ENCODE assay signal across 1 fruit fly cellular context in genomic region chr3R:19644094-19644900, dm6.
TF ChIP-seq lines count a peak whose summit lies in the region.

Vha13 (minus strand) TSS chr3R:19644386.

TF ChIP-seq in whole organism, embryonic, 481 proteins besides CTCF, POLR2A, EP300 and RAD21 (continued from another document and continues in another):
- TF ChIP-seq CG13287 (GFP tag; IDR thresholded peaks at IDR 0.05; lab: Robert Waterston, UW; ENCODE audit: partially characterized antibody) (peak; percentile 18), Nf-YA (GFP tag; IDR thresholded peaks at IDR 0.05; lab: Robert Waterston, UW) (no peak), Dref (GFP tag; IDR thresholded peaks at IDR 0.05; lab: Robert Waterston, UW) (peak; percentile 80), B-H1 (GFP tag; IDR thresholded peaks at IDR 0.05; lab: Robert Waterston, UW) (no peak), CG8089 (GFP tag; optimal IDR thresholded peaks at IDR 0.05; lab: Kevin White, UChicago) (peak; percentile 25), CG7357 (GFP tag; IDR thresholded peaks at IDR 0.05; lab: Robert Waterston, UW) (0 out of 3 replicates have a peak, but pooled peaks have one; percentile 26), Mad (GFP tag; optimal IDR thresholded peaks at IDR 0.05; lab: Kevin White, UChicago) (no peak), Gug (GFP tag; IDR thresholded peaks at IDR 0.05; lab: Robert Waterston, UW) (peak; percentile 82), trh (GFP tag; optimal IDR thresholded peaks at IDR 0.05; lab: Kevin White, UChicago) (no peak), HLH54F (GFP tag; optimal IDR thresholded peaks at IDR 0.05; lab: Kevin White, UChicago) (peak; percentile 35), da (GFP tag; optimal IDR thresholded peaks at IDR 0.05; lab: Kevin White, UChicago) (no peak), peb (GFP tag; IDR thresholded peaks at IDR 0.05; lab: Robert Waterston, UW) (peak; percentile 36; the same call in 1 of the 2 replicates), CG6654 (GFP tag; optimal IDR thresholded peaks at IDR 0.05; lab: Kevin White, UChicago) (no peak), CG31388 (GFP tag; optimal IDR thresholded peaks at IDR 0.05; lab: Kevin White, UChicago) (no peak), CG5180 (GFP tag; optimal IDR thresholded peaks at IDR 0.05; lab: Kevin White, UChicago) (no peak), E2f1 (GFP tag; IDR thresholded peaks at IDR 0.05; lab: Robert Waterston, UW) (peak; percentile 36; the same call in 1 of the 2 replicates), gce (GFP tag; IDR thresholded peaks at IDR 0.05; lab: Robert Waterston, UW) (no peak), CG11723 (GFP tag; optimal IDR thresholded peaks at IDR 0.05; lab: Kevin White, UChicago) (no peak), CG3281 (GFP tag; optimal IDR thresholded peaks at IDR 0.05; lab: Kevin White, UChicago) (peak; percentile 33), corto (GFP tag; optimal IDR thresholded peaks at IDR 0.05; lab: Kevin White, UChicago) (no peak), Hmr (GFP tag; optimal IDR thresholded peaks at IDR 0.05; lab: Kevin White, UChicago) (peak; percentile 47), CG1792 (GFP tag; optimal IDR thresholded peaks at IDR 0.05; lab: Kevin White, UChicago) (no peak), CG31441 (GFP tag; IDR thresholded peaks at IDR 0.05; lab: Robert Waterston, UW) (peak; percentile 31), CG2712 (tag; optimal IDR thresholded peaks at IDR 0.05; lab: Kevin White, UChicago) (peak; percentile 23), Xrp1 (GFP tag; IDR thresholded peaks at IDR 0.05; lab: Robert Waterston, UW) (no peak), CG1832 (GFP tag; optimal IDR thresholded peaks at IDR 0.05; lab: Kevin White, UChicago) (no peak), CG14860 (GFP tag; IDR thresholded peaks at IDR 0.05; lab: Robert Waterston, UW; ENCODE audit: partially characterized antibody) (peak; percentile 8; the same call in 2 of the 3 replicates), nmo (GFP tag; optimal IDR thresholded peaks at IDR 0.05; lab: Kevin White, UChicago) (peak; percentile 36), CG30020 (tag; optimal IDR thresholded peaks at IDR 0.05; lab: Kevin White, UChicago) (peak; percentile 15), CG7372 (GFP tag; IDR thresholded peaks at IDR 0.05; lab: Robert Waterston, UW) (peak; percentile 40; the same call in 1 of the 2 replicates), emc (GFP tag; optimal IDR thresholded peaks at IDR 0.05; lab: Kevin White, UChicago) (no peak), z (GFP tag; IDR thresholded peaks at IDR 0.05; lab: Robert Waterston, UW) (no peak), CG10565 (GFP tag; optimal IDR thresholded peaks at IDR 0.05; lab: Kevin White, UChicago) (no peak), CG15514 (GFP tag; optimal IDR thresholded peaks at IDR 0.05; lab: Kevin White, UChicago) (peak; percentile 36), insv (GFP tag; optimal IDR thresholded peaks at IDR 0.05; lab: Kevin White, UChicago) (peak; percentile 67 to 93), CG9727 (GFP tag; optimal IDR thresholded peaks at IDR 0.05; lab: Kevin White, UChicago) (peak; percentile 33), CG4328 (GFP tag; optimal IDR thresholded peaks at IDR 0.05; lab: Kevin White, UChicago) (no peak), Asciz (GFP tag; optimal IDR thresholded peaks at IDR 0.05; lab: Kevin White, UChicago) (no peak), Fer2 (tag; optimal IDR thresholded peaks at IDR 0.05; lab: Kevin White, UChicago) (no peak), h (optimal IDR thresholded peaks at IDR 0.05; lab: Kevin White, UChicago) (no peak), salm (tag; optimal IDR thresholded peaks at IDR 0.05; lab: Kevin White, UChicago) (no peak), CG17612 (GFP tag; IDR thresholded peaks at IDR 0.05; lab: Robert Waterston, UW) (no peak), sob (GFP tag; IDR thresholded peaks at IDR 0.05; lab: Robert Waterston, UW) (peak; percentile 68), croc (GFP tag; conservative IDR thresholded peaks at IDR 0.05; lab: Robert Waterston, UW) (0 out of 3 replicates have a peak, but pooled peaks have one; percentile 14), Lpt (GFP tag; optimal IDR thresholded peaks at IDR 0.05; lab: Kevin White, UChicago) (no peak), NK7.1 (GFP tag; optimal IDR thresholded peaks at IDR 0.05; lab: Kevin White, UChicago) (no peak), CG1602 (GFP tag; optimal IDR thresholded peaks at IDR 0.05; lab: Kevin White, UChicago) (no peak), wor (GFP tag; IDR thresholded peaks at IDR 0.05; lab: Robert Waterston, UW) (no peak), NfI (GFP tag; optimal IDR thresholded peaks at IDR 0.05; lab: Kevin White, UChicago) (peak; percentile 10), chm (GFP tag; IDR thresholded peaks at IDR 0.05; lab: Robert Waterston, UW) (peak; percentile 82), CG12299 (tag; optimal IDR thresholded peaks at IDR 0.05; lab: Kevin White, UChicago) (peak; percentile 29), cato (GFP tag; optimal IDR thresholded peaks at IDR 0.05; lab: Kevin White, UChicago; ENCODE audit: borderline replicate concordance) (no peak), sqz (GFP tag; optimal IDR thresholded peaks at IDR 0.05; lab: Kevin White, UChicago) (no peak), pho (GFP tag; optimal IDR thresholded peaks at IDR 0.05; lab: Kevin White, UChicago) (peak; percentile 36), danr (GFP tag; IDR thresholded peaks at IDR 0.05; lab: Robert Waterston, UW) (peak; percentile 52; the same call in 1 of the 2 replicates), br (optimal IDR thresholded peaks at IDR 0.05; lab: Kevin White, UChicago) (no peak), CG3163 (GFP tag; optimal IDR thresholded peaks at IDR 0.05; lab: Kevin White, UChicago) (peak; percentile 2), CG10209 (GFP tag; optimal IDR thresholded peaks at IDR 0.05; lab: Kevin White, UChicago) (peak; percentile 0), chinmo (GFP tag; IDR thresholded peaks at IDR 0.05; lab: Robert Waterston, UW; ENCODE audit: partially characterized antibody) (peak; percentile 70; the same call in 1 of the 4 replicates), fu2 (GFP tag; optimal IDR thresholded peaks at IDR 0.05; lab: Kevin White, UChicago) (peak; percentile 42), CG4282 (GFP tag; optimal IDR thresholded peaks at IDR 0.05; lab: Kevin White, UChicago) (no peak), Vsx1 (GFP tag; optimal IDR thresholded peaks at IDR 0.05; lab: Kevin White, UChicago) (no peak), schlank (tag; optimal IDR thresholded peaks at IDR 0.05; lab: Kevin White, UChicago) (peak; percentile 12), CG6813 (GFP tag; optimal IDR thresholded peaks at IDR 0.05; lab: Kevin White, UChicago) (no peak), bowl (GFP tag; IDR thresholded peaks at IDR 0.05; lab: Robert Waterston, UW) (peak; percentile 41; the same call in 1 of the 2 replicates), bab2 (GFP tag; optimal IDR thresholded peaks at IDR 0.05; lab: Kevin White, UChicago) (peak; percentile 16), crc (GFP tag; optimal IDR thresholded peaks at IDR 0.05; lab: Kevin White, UChicago) (no peak), Elba2 (GFP tag; optimal IDR thresholded peaks at IDR 0.05; lab: Kevin White, UChicago) (peak; percentile 53), D19A (tag; optimal IDR thresholded peaks at IDR 0.05; lab: Kevin White, UChicago) (no peak), Sox100B (GFP tag; optimal IDR thresholded peaks at IDR 0.05; lab: Kevin White, UChicago) (no peak), CG2199 (GFP tag; IDR thresholded peaks at IDR 0.05; lab: Robert Waterston, UW) (0 out of 3 replicates have a peak, but pooled peaks have one; percentile 60), onecut (GFP tag; IDR thresholded peaks at IDR 0.05; lab: Robert Waterston, UW) (peak; percentile 61), Opbp (GFP tag; IDR thresholded peaks at IDR 0.05; lab: Robert Waterston, UW; ENCODE audit: partially characterized antibody) (peak; percentile 82), ATbp (GFP tag; optimal IDR thresholded peaks at IDR 0.05; lab: Kevin White, UChicago) (peak; percentile 4), Optix (GFP tag; IDR thresholded peaks at IDR 0.05; lab: Robert Waterston, UW) (no peak), Scr (GFP tag; IDR thresholded peaks at IDR 0.05; lab: Robert Waterston, UW; ENCODE audit: partially characterized antibody) (no peak), Sin3A (optimal IDR thresholded peaks at IDR 0.05; lab: Kevin White, UChicago) (no peak), Jarid2 (GFP tag; optimal IDR thresholded peaks at IDR 0.05; lab: Kevin White, UChicago) (peak; percentile 50), pnt (GFP tag; optimal IDR thresholded peaks at IDR 0.05; lab: Kevin White, UChicago) (peak; percentile 15), CG2678 (tag; optimal IDR thresholded peaks at IDR 0.05; lab: Kevin White, UChicago) (no peak), CG1529 (GFP tag; optimal IDR thresholded peaks at IDR 0.05; lab: Kevin White, UChicago) (no peak), tx (GFP tag; optimal IDR thresholded peaks at IDR 0.05; lab: Kevin White, UChicago) (no peak), CG11456 (GFP tag; IDR thresholded peaks at IDR 0.05; lab: Robert Waterston, UW) (peak; percentile 83), Max (GFP tag; optimal IDR thresholded peaks at IDR 0.05; lab: Kevin White, UChicago) (no peak), cwo (GFP tag; optimal IDR thresholded peaks at IDR 0.05; lab: Kevin White, UChicago) (no peak), Spps (tag; optimal IDR thresholded peaks at IDR 0.05; lab: Kevin White, UChicago) (no peak), sens-2 (GFP tag; IDR thresholded peaks at IDR 0.05; lab: Robert Waterston, UW) (0 out of 2 replicates have a peak, but pooled peaks have one; percentile 7), eve (GFP tag; optimal IDR thresholded peaks at IDR 0.05; lab: Kevin White, UChicago) (no peak), CG9609 (GFP tag; optimal IDR thresholded peaks at IDR 0.05; lab: Kevin White, UChicago) (peak; percentile 64), CG13296 (GFP tag; optimal IDR thresholded peaks at IDR 0.05; lab: Kevin White, UChicago) (peak; percentile 70), fd3F (GFP tag; optimal IDR thresholded peaks at IDR 0.05; lab: Kevin White, UChicago) (no peak), CG7839 (tag; optimal IDR thresholded peaks at IDR 0.05; lab: Kevin White, UChicago) (peak; percentile 5), CG30431 (GFP tag; optimal IDR thresholded peaks at IDR 0.05; lab: Kevin White, UChicago) (no peak), NC2α (GFP tag; optimal IDR thresholded peaks at IDR 0.05; lab: Kevin White, UChicago) (no peak), CG12659 (GFP tag; optimal IDR thresholded peaks at IDR 0.05; lab: Kevin White, UChicago) (peak; percentile 56), Sox102F (GFP tag; optimal IDR thresholded peaks at IDR 0.05; lab: Kevin White, UChicago) (peak; percentile 5), YL-1 (GFP tag; optimal IDR thresholded peaks at IDR 0.05; lab: Kevin White, UChicago) (peak; percentile 96), ato (GFP tag; IDR thresholded peaks at IDR 0.05; lab: Robert Waterston, UW; ENCODE audit: partially characterized antibody) (peak; percentile 70; the same call in 1 of the 2 replicates), jigr1 (GFP tag; IDR thresholded peaks at IDR 0.05; lab: Robert Waterston, UW) (0 out of 3 replicates have a peak, but pooled peaks have one; percentile 29), CG11085 (GFP tag; IDR thresholded peaks at IDR 0.05; lab: Robert Waterston, UW) (no peak), ase (GFP tag; IDR thresholded peaks at IDR 0.05; lab: Robert Waterston, UW) (0 out of 3 replicates have a peak, but pooled peaks have one; percentile 36), crp (GFP tag; optimal IDR thresholded peaks at IDR 0.05; lab: Kevin White, UChicago) (peak in 1 of 2 experiments; percentile 56), CG12391 (tag; optimal IDR thresholded peaks at IDR 0.05; lab: Kevin White, UChicago) (peak; percentile 36), NC2β (GFP tag; optimal IDR thresholded peaks at IDR 0.05; lab: Kevin White, UChicago) (no peak), CG7987 (GFP tag; optimal IDR thresholded peaks at IDR 0.05; lab: Kevin White, UChicago) (peak; percentile 57), CG14014 (GFP tag; IDR thresholded peaks at IDR 0.05; lab: Robert Waterston, UW) (no peak), CG34224 (GFP tag; IDR thresholded peaks at IDR 0.05; lab: Robert Waterston, UW; ENCODE audit: partially characterized antibody) (peak; percentile 36; the same call in 1 of the 3 replicates), Mrtf (GFP tag; IDR thresholded peaks at IDR 0.05; lab: Robert Waterston, UW) (peak; percentile 51; the same call in 1 of the 3 replicates), C15 (GFP tag; IDR thresholded peaks at IDR 0.05; lab: Robert Waterston, UW) (no peak), CG12219 (GFP tag; optimal IDR thresholded peaks at IDR 0.05; lab: Kevin White, UChicago) (peak; percentile 12), CG7271 (tag; optimal IDR thresholded peaks at IDR 0.05; lab: Kevin White, UChicago) (no peak), CG17912 (GFP tag; optimal IDR thresholded peaks at IDR 0.05; lab: Kevin White, UChicago) (no peak), nerfin-1 (tag; optimal IDR thresholded peaks at IDR 0.05; lab: Kevin White, UChicago) (peak; percentile 40), ab (GFP tag; optimal IDR thresholded peaks at IDR 0.05; lab: Kevin White, UChicago) (peak; percentile 29), MESR4 (GFP tag; optimal IDR thresholded peaks at IDR 0.05; lab: Kevin White, UChicago) (peak; percentile 99), rib (GFP tag; IDR thresholded peaks at IDR 0.05; lab: Robert Waterston, UW) (no peak; the same call in 1 of the 2 replicates), CG32767 (GFP tag; IDR thresholded peaks at IDR 0.05; lab: Robert Waterston, UW) (no peak), MBD-R2 (GFP tag; IDR thresholded peaks at IDR 0.05; lab: Robert Waterston, UW) (peak; percentile 55), aop (GFP tag; IDR thresholded peaks at IDR 0.05; lab: Robert Waterston, UW) (peak; percentile 64; the same call in 1 of the 2 replicates), CG11504 (tag; optimal IDR thresholded peaks at IDR 0.05; lab: Kevin White, UChicago) (no peak), BEAF-32 (GFP tag; optimal IDR thresholded peaks at IDR 0.05; lab: Kevin White, UChicago) (peak; percentile 72), az2 (GFP tag; optimal IDR thresholded peaks at IDR 0.05; lab: Kevin White, UChicago) (peak; percentile 18), CG32532 (GFP tag; IDR thresholded peaks at IDR 0.05; lab: Robert Waterston, UW) (peak; percentile 66), cas (GFP tag; IDR thresholded peaks at IDR 0.05; lab: Robert Waterston, UW) (peak; percentile 35; the same call in 1 of the 2 replicates), ham (GFP tag; IDR thresholded peaks at IDR 0.05; lab: Robert Waterston, UW) (peak; percentile 27; the same call in 1 of the 2 replicates), GATAe (GFP tag; conservative IDR thresholded peaks at IDR 0.05; lab: Robert Waterston, UW) (no peak), Lim3 (GFP tag; IDR thresholded peaks at IDR 0.05; lab: Robert Waterston, UW) (no peak), CG7928 (GFP tag; optimal IDR thresholded peaks at IDR 0.05; lab: Kevin White, UChicago) (no peak), btn (GFP tag; optimal IDR thresholded peaks at IDR 0.05; lab: Kevin White, UChicago) (no peak), CG16815 (GFP tag; optimal IDR thresholded peaks at IDR 0.05; lab: Kevin White, UChicago) (no peak)
